Worm (Caenorhabditis elegans): ENCODE results near the gene srt-4.

DNA sequence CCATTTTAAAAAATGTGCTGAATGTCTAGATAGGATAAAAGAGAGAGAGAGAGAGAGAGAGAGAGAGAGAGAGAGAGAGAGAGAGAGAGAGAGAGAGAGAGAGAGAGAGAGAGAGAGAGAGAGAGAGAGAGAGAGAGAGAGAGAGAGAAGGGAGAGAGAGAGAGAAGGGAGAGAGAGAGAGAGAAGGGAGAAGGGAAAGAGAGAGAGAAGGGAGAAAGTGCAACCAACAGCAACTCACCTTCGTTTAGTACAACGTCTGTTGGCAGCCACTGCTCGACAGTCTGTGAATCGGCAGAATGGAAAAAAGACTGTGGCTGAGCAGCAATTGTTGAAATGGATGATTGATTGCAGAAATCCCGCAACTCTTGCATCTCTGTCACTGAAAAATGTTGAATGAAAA is 46.1 kb downstream of the srt-4 start:
- TF ChIP-seq him-1 (tag; optimal IDR thresholded peaks at IDR 0.05) (no peak), W03F9.2 (tag; optimal IDR thresholded peaks at IDR 0.05) (no peak)

Measured in whole organism, L4/young adult.